Worm (Caenorhabditis elegans): ENCODE results near the gene VC5.2.
A peak's percentile ranks its signal among the peaks of the same experiment; 100 is the strongest.

VC5.2 gene

DNA sequence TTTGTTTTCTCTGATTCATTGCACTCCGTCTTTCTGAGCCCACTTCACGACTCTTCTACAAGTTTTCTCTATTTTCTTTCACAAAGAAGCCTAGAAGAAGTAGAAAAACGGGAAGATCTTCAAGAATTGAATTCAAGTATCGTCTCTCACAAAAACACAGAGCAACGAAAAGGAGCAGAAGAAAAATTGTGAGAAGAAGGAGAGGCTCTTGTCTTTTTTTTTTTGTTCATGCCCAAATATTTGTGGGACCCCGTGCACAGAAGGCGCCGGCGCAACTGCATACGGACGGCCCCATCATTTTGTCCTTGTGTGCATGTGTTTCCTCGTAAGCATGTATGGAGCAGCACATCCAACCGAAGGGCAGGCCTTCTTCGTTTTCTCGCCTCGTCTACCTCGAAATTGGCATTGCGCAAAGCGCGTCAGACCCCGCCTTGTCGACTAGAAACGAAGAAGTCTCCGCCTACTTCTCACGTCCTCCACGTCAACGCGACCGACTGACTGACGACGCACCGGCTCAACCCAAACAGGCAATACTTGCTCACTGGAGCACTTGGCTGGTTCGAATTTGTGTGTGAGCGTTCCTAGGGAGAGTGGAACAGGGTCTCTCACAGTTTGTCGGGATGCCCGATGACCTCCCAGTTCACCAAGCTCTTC, 20.9 kb downstream of the VC5.2 start:
- TF ChIP-seq nhr-12 (tag; optimal IDR thresholded peaks at IDR 0.05) (no peak), nhr-76 (tag; optimal IDR thresholded peaks at IDR 0.05) (no peak), unc-120 (tag; optimal IDR thresholded peaks at IDR 0.05; ENCODE audit: poor library complexity, severe bottlenecking) (no peak), hlh-1 (tag; optimal IDR thresholded peaks at IDR 0.05) (no peak), mls-2 (tag; optimal IDR thresholded peaks at IDR 0.05) (no peak), snpc-4 (tag; optimal IDR thresholded peaks at IDR 0.05) (no peak), zip-8 (tag; optimal IDR thresholded peaks at IDR 0.05) (no peak), drap-1 (GFP tag; optimal IDR thresholded peaks at IDR 0.05) (no peak), lin-32 (GFP tag; optimal IDR thresholded peaks at IDR 0.05) (no peak), mab-5 (tag; optimal IDR thresholded peaks at IDR 0.05) (no peak), mep-1 (tag; optimal IDR thresholded peaks at IDR 0.05) (no peak), nhr-237 (tag; optimal IDR thresholded peaks at IDR 0.05) (no peak), sptf-1 (tag; optimal IDR thresholded peaks at IDR 0.05) (no peak), bed-3 (GFP tag; optimal IDR thresholded peaks at IDR 0.05) (no peak), elt-1 (tag; optimal IDR thresholded peaks at IDR 0.05; ENCODE audit: borderline replicate concordance, insufficient read depth) (no peak), ces-1 (GFP tag; optimal IDR thresholded peaks at IDR 0.05) (no peak), ceh-83 (GFP tag; optimal IDR thresholded peaks at IDR 0.05) (no peak), nhr-2 (tag; optimal IDR thresholded peaks at IDR 0.05) (no peak), ham-2 (GFP tag; optimal IDR thresholded peaks at IDR 0.05) (no peak)

DNA sequence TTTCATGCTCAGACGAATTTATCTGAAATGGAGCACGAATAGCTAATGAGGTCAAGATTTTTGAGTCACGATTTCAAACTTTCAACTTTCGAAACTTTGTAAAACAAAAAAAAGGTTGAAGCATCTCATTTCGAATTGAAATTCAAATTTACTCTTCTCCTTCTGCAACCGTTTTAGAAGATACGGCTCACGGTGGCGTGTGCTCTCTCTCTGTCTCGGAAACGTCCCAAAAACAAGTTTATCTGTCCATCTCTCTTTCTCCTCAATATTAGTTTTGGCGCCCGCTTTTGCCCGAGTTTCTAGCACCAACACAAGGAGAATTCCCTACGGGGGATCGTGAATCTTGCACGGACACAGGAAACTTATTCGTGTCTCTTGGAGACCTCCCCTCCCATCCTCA, 24.6 kb downstream of the VC5.2 start:
- TF ChIP-seq ham-2 (GFP tag; optimal IDR thresholded peaks at IDR 0.05) (no peak), mab-5 (tag; optimal IDR thresholded peaks at IDR 0.05) (no peak), zip-8 (tag; optimal IDR thresholded peaks at IDR 0.05) (no peak), ces-1 (GFP tag; optimal IDR thresholded peaks at IDR 0.05) (peak; percentile 21)

DNA sequence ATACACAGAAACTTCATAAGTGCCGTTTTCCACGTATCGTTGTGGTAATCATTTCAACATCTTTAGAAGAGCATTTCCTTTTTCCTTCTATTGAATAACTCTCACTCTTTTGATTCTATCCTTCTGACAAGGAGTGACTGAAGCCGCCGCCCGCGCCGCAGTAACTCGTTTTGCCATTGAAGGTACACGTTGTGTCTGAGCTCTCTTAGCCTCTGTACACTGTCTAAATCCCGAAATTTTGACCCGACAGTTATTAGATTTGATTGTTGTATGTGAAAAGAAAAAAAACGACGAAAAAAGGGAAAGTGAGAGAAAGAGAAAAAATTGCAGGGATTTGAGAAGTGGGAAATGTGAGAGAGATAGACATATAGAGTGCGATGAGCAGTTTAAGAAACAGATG, 25.5 kb downstream of the VC5.2 start:
- TF ChIP-seq zip-8 (tag; optimal IDR thresholded peaks at IDR 0.05) (no peak), ces-1 (GFP tag; optimal IDR thresholded peaks at IDR 0.05) (peak; percentile 95), unc-120 (tag; optimal IDR thresholded peaks at IDR 0.05; ENCODE audit: poor library complexity, severe bottlenecking) (no peak), M03D4.4 (tag; optimal IDR thresholded peaks at IDR 0.05) (no peak)

DNA sequence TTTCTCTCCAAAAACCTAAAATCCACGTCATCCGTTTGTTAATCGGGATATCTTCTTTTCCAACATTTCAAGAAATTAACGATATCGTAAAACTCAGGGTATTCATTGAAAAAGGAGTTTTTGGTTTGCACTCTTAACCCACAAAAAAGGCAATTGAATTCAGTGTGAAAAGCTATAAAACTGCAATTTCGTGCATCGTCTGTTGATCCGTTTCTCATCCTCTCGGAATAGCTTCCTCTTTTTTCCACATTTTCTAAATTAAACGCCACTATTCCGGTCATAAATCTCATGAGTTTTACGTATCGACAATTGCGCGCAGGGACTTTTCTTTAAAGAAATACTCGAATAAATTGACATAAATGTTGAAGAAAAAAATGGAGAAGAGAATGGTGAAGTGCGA, 26.5 kb downstream of the VC5.2 start:
- TF ChIP-seq ceh-39 (tag; optimal IDR thresholded peaks at IDR 0.05): no peak
- TF ChIP-seq ham-2 (GFP tag; optimal IDR thresholded peaks at IDR 0.05): no peak
- TF ChIP-seq pha-4 (tag; optimal IDR thresholded peaks at IDR 0.05): no peak
- TF ChIP-seq elt-1 (tag; optimal IDR thresholded peaks at IDR 0.05; ENCODE audit: borderline replicate concordance, insufficient read depth): no peak
- no peak for TF ChIP-seq flh-1 (GFP tag; optimal IDR thresholded peaks at IDR 0.05)
- no peak for TF ChIP-seq hlh-1 (tag; optimal IDR thresholded peaks at IDR 0.05)
- TF ChIP-seq tbx-8 (GFP tag; optimal IDR thresholded peaks at IDR 0.05): no peak
- no peak for TF ChIP-seq blmp-1 (tag; optimal IDR thresholded peaks at IDR 0.05)
- TF ChIP-seq bed-3 (GFP tag; optimal IDR thresholded peaks at IDR 0.05): no peak
- no peak for TF ChIP-seq mep-1 (tag; optimal IDR thresholded peaks at IDR 0.05)
- TF ChIP-seq mls-2 (tag; optimal IDR thresholded peaks at IDR 0.05): no peak
- TF ChIP-seq mab-5 (tag; optimal IDR thresholded peaks at IDR 0.05): no peak
- TF ChIP-seq zip-8 (tag; optimal IDR thresholded peaks at IDR 0.05): no peak
- no peak for TF ChIP-seq cnd-1 (tag; optimal IDR thresholded peaks at IDR 0.05)
- TF ChIP-seq elt-3 (tag; optimal IDR thresholded peaks at IDR 0.05): no peak
- no peak for TF ChIP-seq nhr-28 (tag; optimal IDR thresholded peaks at IDR 0.05)
- TF ChIP-seq nhr-2 (tag; optimal IDR thresholded peaks at IDR 0.05): no peak
- TF ChIP-seq lin-13 (tag; optimal IDR thresholded peaks at IDR 0.05): no peak
- TF ChIP-seq lin-32 (GFP tag; optimal IDR thresholded peaks at IDR 0.05): no peak
- TF ChIP-seq ces-1 (GFP tag; optimal IDR thresholded peaks at IDR 0.05): no peak

DNA sequence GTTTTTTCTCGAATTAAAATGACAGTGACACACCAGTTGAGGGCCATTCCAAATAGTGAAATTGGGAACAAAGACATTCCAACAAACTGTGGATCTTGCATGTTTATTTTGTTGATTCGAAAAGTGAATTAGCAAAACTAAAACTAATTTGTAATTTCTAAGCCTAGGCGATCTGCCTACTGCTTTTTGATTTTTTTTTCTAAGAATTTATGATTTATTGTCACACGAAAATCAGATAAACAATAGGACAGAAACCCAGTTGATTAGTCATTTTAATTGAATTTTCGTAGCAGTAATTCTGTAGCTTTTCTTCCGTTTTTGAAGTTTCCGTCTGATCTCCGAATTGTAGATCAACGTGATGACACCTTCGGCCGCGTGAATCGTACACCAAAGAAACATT, 33.0 kb downstream of the VC5.2 start, which contains the start of gene srx-33:
srx-33 (minus strand) TSS at position 101 of the 400 bp plus-strand sequence.
- no peak for TF ChIP-seq nhr-76 (tag; optimal IDR thresholded peaks at IDR 0.05)
- TF ChIP-seq bed-3 (GFP tag; optimal IDR thresholded peaks at IDR 0.05): no peak
- TF ChIP-seq nhr-12 (tag; optimal IDR thresholded peaks at IDR 0.05): no peak
- no peak for TF ChIP-seq lsy-2 (tag; optimal IDR thresholded peaks at IDR 0.05)
- no peak for TF ChIP-seq mls-2 (tag; optimal IDR thresholded peaks at IDR 0.05)
- TF ChIP-seq flh-1 (GFP tag; optimal IDR thresholded peaks at IDR 0.05): no peak
- no peak for TF ChIP-seq drap-1 (GFP tag; optimal IDR thresholded peaks at IDR 0.05)
- no peak for TF ChIP-seq mab-5 (tag; optimal IDR thresholded peaks at IDR 0.05)
- no peak for TF ChIP-seq pha-4 (tag; optimal IDR thresholded peaks at IDR 0.05)
- TF ChIP-seq ztf-11 (tag; optimal IDR thresholded peaks at IDR 0.05): no peak
- no peak for TF ChIP-seq unc-39 (tag; optimal IDR thresholded peaks at IDR 0.05)
- no peak for TF ChIP-seq ceh-83 (GFP tag; optimal IDR thresholded peaks at IDR 0.05)
- no peak for TF ChIP-seq unc-62 (GFP tag; optimal IDR thresholded peaks at IDR 0.05)
- TF ChIP-seq elt-1 (tag; optimal IDR thresholded peaks at IDR 0.05; ENCODE audit: borderline replicate concordance, insufficient read depth): no peak
- TF ChIP-seq ceh-39 (tag; optimal IDR thresholded peaks at IDR 0.05): no peak
- TF ChIP-seq ceh-43 (GFP tag; optimal IDR thresholded peaks at IDR 0.05): no peak
- no peak for TF ChIP-seq elt-3 (tag; optimal IDR thresholded peaks at IDR 0.05)
